Worm (Caenorhabditis elegans) whole organism, L2 larva: Measurements from ENCODE around the gene sra-8.

ENCODE experiments used
- C34F6.9 ChIP-seq: fragments of 150-350 bp; optimal IDR thresholded peaks from 2 replicates; lab custom pipeline; 2014; ENCODE audit warnings: missing biosample characterization, missing genetic modification characterization
- F13H6.1 ChIP-seq: sonication (generic microtip); optimal IDR thresholded peaks from 2 replicates; lab custom pipeline; 2016; ENCODE audit warnings: missing genetic modification characterization, missing compliant biosample characterization
- R02D3.7 ChIP-seq: fragments of 150-350 bp; optimal IDR thresholded peaks from 2 replicates; lab custom pipeline; 2014; ENCODE audit warnings: missing biosample characterization, missing genetic modification characterization
- ZK546.5 ChIP-seq: sonication (generic microtip); optimal IDR thresholded peaks from 2 replicates; lab custom pipeline; 2017; ENCODE audit warnings: missing biosample characterization, missing genetic modification characterization
- aly-2 ChIP-seq: fragments of 150-350 bp; optimal IDR thresholded peaks from 2 replicates; lab custom pipeline; 2014; ENCODE audit warnings: missing biosample characterization, missing genetic modification characterization
- ama-1 ChIP-seq: fragments of 150-350 bp; optimal IDR thresholded peaks from 2 replicates; lab custom pipeline; 2018; ENCODE audit warnings: inconsistent platforms
- blmp-1 ChIP-seq: sonication (generic microtip); optimal IDR thresholded peaks from 2 replicates; lab custom pipeline; 2017; ENCODE audit warnings: missing genetic modification characterization, mild to moderate bottlenecking, missing compliant biosample characterization, antibody characterized with exemption, moderate library complexity; ENCODE audit not compliant: insufficient read depth
- ceh-16 ChIP-seq: fragments of 150-350 bp; optimal IDR thresholded peaks from 2 replicates; lab custom pipeline; 2014; ENCODE audit warnings: missing biosample characterization, missing genetic modification characterization
- ceh-82 ChIP-seq: fragments of 150-350 bp; optimal IDR thresholded peaks from 2 replicates; lab custom pipeline; 2014; ENCODE audit warnings: missing biosample characterization, missing genetic modification characterization
- dmd-4 ChIP-seq: sonication (generic microtip); optimal IDR thresholded peaks from 2 replicates; lab custom pipeline; 2017; ENCODE audit warnings: missing biosample characterization, missing genetic modification characterization
- egl-27 ChIP-seq: sonication (generic microtip); optimal IDR thresholded peaks from 3 replicates; lab custom pipeline; 2017; ENCODE audit warnings: missing biosample characterization, missing genetic modification reagents, missing genetic modification characterization
- elt-1 ChIP-seq: fragments of 150-350 bp; optimal IDR thresholded peaks from 2 replicates; lab custom pipeline; 2014; ENCODE audit warnings: missing biosample characterization, missing genetic modification characterization
- fos-1 ChIP-seq: fragments of 150-350 bp; optimal IDR thresholded peaks from 2 replicates; lab custom pipeline; 2014; ENCODE audit warnings: missing biosample characterization, missing genetic modification characterization
- gmeb-1 ChIP-seq: fragments of 150-350 bp; optimal IDR thresholded peaks from 2 replicates; lab custom pipeline; 2014; ENCODE audit warnings: missing biosample characterization, missing genetic modification characterization
- lin-11 ChIP-seq: fragments of 150-350 bp; sonication (generic microtip); optimal IDR thresholded peaks from 2 replicates; lab custom pipeline; 2014; ENCODE audit warnings: missing biosample characterization, missing genetic modification characterization, inconsistent platforms, mixed read lengths
- lin-13 ChIP-seq: fragments of 150-350 bp; optimal IDR thresholded peaks from 2 replicates; lab custom pipeline; 2014; ENCODE audit warnings: missing biosample characterization, missing genetic modification reagents, missing genetic modification characterization
- mab-5 ChIP-seq: fragments of 150-350 bp; optimal IDR thresholded peaks from 2 replicates; lab custom pipeline; 2014; ENCODE audit warnings: missing biosample characterization, missing genetic modification characterization
- mbf-1 ChIP-seq: sonication (generic microtip); optimal IDR thresholded peaks from 2 replicates; lab custom pipeline; 2017; ENCODE audit warnings: missing biosample characterization, missing genetic modification characterization
- mdl-1 ChIP-seq, 2 experiments: fragments of 150-350 bp in 1 of 2; sonication (generic microtip) in 1 of 2; optimal IDR thresholded peaks; 2 replicates each; lab custom pipeline; 2017; ENCODE audit warnings: missing biosample characterization in 2 of 2, missing genetic modification characterization in 2 of 2
- nhr-10 ChIP-seq: sonication (generic microtip); optimal IDR thresholded peaks from 2 replicates; lab custom pipeline; 2017; ENCODE audit warnings: missing biosample characterization, missing genetic modification characterization
- nhr-11 ChIP-seq: fragments of 150-350 bp; optimal IDR thresholded peaks from 2 replicates; lab custom pipeline; 2014; ENCODE audit warnings: missing biosample characterization, missing genetic modification characterization
- nhr-12 ChIP-seq: fragments of 150-350 bp; optimal IDR thresholded peaks from 2 replicates; lab custom pipeline; 2014; ENCODE audit warnings: missing biosample characterization, missing genetic modification characterization
- nhr-129 ChIP-seq: fragments of 150-350 bp; optimal IDR thresholded peaks from 2 replicates; lab custom pipeline; 2014; ENCODE audit warnings: missing biosample characterization, missing genetic modification characterization
- nhr-21 ChIP-seq: fragments of 150-350 bp; optimal IDR thresholded peaks from 2 replicates; lab custom pipeline; 2014; ENCODE audit warnings: missing biosample characterization, missing genetic modification characterization
- nhr-237 ChIP-seq: fragments of 150-350 bp; optimal IDR thresholded peaks from 2 replicates; lab custom pipeline; 2014; ENCODE audit warnings: missing biosample characterization, missing genetic modification characterization
- nhr-25 ChIP-seq: fragments of 150-350 bp; sonication (generic microtip); optimal IDR thresholded peaks from 3 replicates; lab custom pipeline; 2014; ENCODE audit warnings: missing biosample characterization, missing genetic modification characterization
- nhr-77 ChIP-seq: fragments of 150-350 bp; optimal IDR thresholded peaks from 2 replicates; lab custom pipeline; 2014; ENCODE audit warnings: missing biosample characterization, missing genetic modification characterization
- sem-4 ChIP-seq: fragments of 150-350 bp; optimal IDR thresholded peaks from 2 replicates; lab custom pipeline; 2014; ENCODE audit warnings: missing biosample characterization, missing genetic modification reagents, missing genetic modification characterization
- skn-1 ChIP-seq: sonication (generic microtip); optimal IDR thresholded peaks from 2 replicates; lab custom pipeline; 2017; ENCODE audit warnings: missing biosample characterization, missing genetic modification characterization
- sma-3 ChIP-seq: sonication (generic microtip); optimal IDR thresholded peaks from 2 replicates; lab custom pipeline; 2016; ENCODE audit warnings: missing genetic modification reagents, missing genetic modification characterization, missing compliant biosample characterization
- sma-9 ChIP-seq, 2 experiments: fragments of 150-350 bp in 1 of 2; sonication (generic microtip) in 1 of 2; optimal IDR thresholded peaks; 2 replicates each; lab custom pipeline; 2014 to 2016; ENCODE audit warnings: missing genetic modification characterization in 2 of 2, mild to moderate bottlenecking in 1 of 2, missing biosample characterization in 1 of 2, missing compliant biosample characterization in 1 of 2, missing genetic modification reagents in 1 of 2, moderate library complexity in 1 of 2
- snpc-4 ChIP-seq: fragments of 150-350 bp; optimal IDR thresholded peaks from 2 replicates; lab custom pipeline; 2014; ENCODE audit warnings: missing biosample characterization, missing genetic modification characterization
- unc-62 ChIP-seq: fragments of 150-350 bp; optimal IDR thresholded peaks from 2 replicates; lab custom pipeline; 2014; ENCODE audit warnings: missing biosample characterization, missing genetic modification reagents, missing genetic modification characterization
- zag-1 ChIP-seq: fragments of 150-350 bp; optimal IDR thresholded peaks from 2 replicates; lab custom pipeline; 2014; ENCODE audit warnings: missing biosample characterization, missing genetic modification characterization
- ztf-1 ChIP-seq: fragments of 200-800 bp; sonication (Bioruptor generic); conservative IDR thresholded peaks from 2 replicates; pipeline ENCODE4 v1.3.6; 2022; ENCODE audit warnings: missing genetic modification characterization, missing compliant biosample characterization
- ztf-11 ChIP-seq: sonication (generic microtip); optimal IDR thresholded peaks from 2 replicates; lab custom pipeline; 2017; ENCODE audit warnings: missing biosample characterization, missing genetic modification characterization

The sra-8 gene

ce11 chrII:9551536-9551935, 14.0 kb downstream of the sra-8 start, which contains the start of gene F35H8.12:
Gene F35H8.12, plus strand, starts transcription at chrII:9551836.
- TF ChIP-seq ztf-1 (GFP tag; lab: Robert Waterston, UW): no peak
- no peak for TF ChIP-seq nhr-237 (tag; lab: Kevin White, UChicago)
- no peak for TF ChIP-seq sma-3 (GFP tag; lab: Kevin White, UChicago)
- TF ChIP-seq C34F6.9: no peak
- no peak for TF ChIP-seq zag-1
- no peak for TF ChIP-seq dmd-4 (tag; lab: Kevin White, UChicago)
- no peak for TF ChIP-seq gmeb-1 (tag; lab: Kevin White, UChicago)
- no peak for TF ChIP-seq lin-13 (GFP tag; lab: Kevin White, UChicago)
- no peak for TF ChIP-seq nhr-25
- no peak for TF ChIP-seq elt-1 (tag; lab: Kevin White, UChicago)
- no peak for TF ChIP-seq sem-4 (tag; lab: Kevin White, UChicago)
- no peak for TF ChIP-seq snpc-4 (tag; lab: Kevin White, UChicago)
- TF ChIP-seq ZK546.5 (tag; lab: Kevin White, UChicago): no peak
- no peak for TF ChIP-seq sma-9 (GFP tag; optimal IDR thresholded peaks at IDR 0.05; lab: Kevin White, UChicago)
- no peak for TF ChIP-seq sma-9 (tag; optimal IDR thresholded peaks at IDR 0.05; lab: Kevin White, UChicago)
- no peak for TF ChIP-seq R02D3.7 (tag; lab: Kevin White, UChicago)
- TF ChIP-seq nhr-129 (tag; lab: Kevin White, UChicago): no peak
- no peak for TF ChIP-seq aly-2 (tag; lab: Kevin White, UChicago)

- no peak for TF ChIP-seq C34F6.9
- TF ChIP-seq unc-62 (GFP tag; lab: Kevin White, UChicago): no peak
- TF ChIP-seq nhr-12 (tag; lab: Kevin White, UChicago): no peak
- TF ChIP-seq R02D3.7 (tag; lab: Kevin White, UChicago): no peak
- no peak for TF ChIP-seq ceh-16
- no peak for TF ChIP-seq ztf-11 (tag; lab: Kevin White, UChicago)
- no peak for TF ChIP-seq snpc-4 (tag; lab: Kevin White, UChicago)
- no peak for TF ChIP-seq ceh-82 (tag; lab: Kevin White, UChicago)
- TF ChIP-seq egl-27: no peak
- TF ChIP-seq skn-1: no peak
- TF ChIP-seq gmeb-1 (tag; lab: Kevin White, UChicago): no peak
- TF ChIP-seq lin-11 (tag; lab: Kevin White, UChicago): no peak
- TF ChIP-seq mbf-1: no peak
- no peak for TF ChIP-seq aly-2 (tag; lab: Kevin White, UChicago)
- no peak for TF ChIP-seq nhr-10
- no peak for TF ChIP-seq F13H6.1 (tag; lab: Kevin White, UChicago)
- TF ChIP-seq nhr-129 (tag; lab: Kevin White, UChicago): no peak
These were observed 15.7 kb downstream of the sra-8 start, which contains the start of gene F35H8.1 for ce11 chrII:9553179-9553578. Gene F35H8.1, minus strand, starts transcription at chrII:9553279.

ce11 chrII:9554925-9555553, 17.5 kb downstream of the sra-8 start, which contains the start of gene F35H8.2:
Gene F35H8.2, plus strand, starts transcription at chrII:9555503.
- TF ChIP-seq fos-1 (no peak), C34F6.9 (no peak), blmp-1 (tag; lab: Kevin White, UChicago) (no peak), nhr-21 (tag; lab: Kevin White, UChicago) (peak; percentile 34), ztf-1 (GFP tag; lab: Robert Waterston, UW) (no peak), sma-3 (GFP tag; lab: Kevin White, UChicago) (peak; percentile 18), nhr-77 (tag; lab: Kevin White, UChicago) (no peak), mab-5 (tag; lab: Kevin White, UChicago) (no peak), nhr-129 (tag; lab: Kevin White, UChicago) (no peak), unc-62 (GFP tag; lab: Kevin White, UChicago) (no peak), nhr-11 (tag; lab: Kevin White, UChicago) (no peak), mdl-1 (tag; optimal IDR thresholded peaks at IDR 0.05; lab: Kevin White, UChicago) (no peak), nhr-25 (peak; percentile 82), lin-11 (tag; lab: Kevin White, UChicago) (no peak), nhr-12 (tag; lab: Kevin White, UChicago) (no peak), ztf-11 (tag; lab: Kevin White, UChicago) (no peak)
- TF ChIP-seq, all 48 proteins: peak for 3

ce11 chrII:9556582-9556981, 19.1 kb downstream of the sra-8 start:
- no peak for TF ChIP-seq ceh-82 (tag; lab: Kevin White, UChicago)
- TF ChIP-seq ama-1 (lab: Kevin White, UChicago): no peak
- TF ChIP-seq nhr-21 (tag; lab: Kevin White, UChicago): no peak
- TF ChIP-seq lin-13 (GFP tag; lab: Kevin White, UChicago): no peak
